Worm (Caenorhabditis elegans): ENCODE measurements around the gene R57.2.
A peak's percentile ranks its signal among the peaks of the same experiment; 100 is the strongest.

R57.2 gene

DNA sequence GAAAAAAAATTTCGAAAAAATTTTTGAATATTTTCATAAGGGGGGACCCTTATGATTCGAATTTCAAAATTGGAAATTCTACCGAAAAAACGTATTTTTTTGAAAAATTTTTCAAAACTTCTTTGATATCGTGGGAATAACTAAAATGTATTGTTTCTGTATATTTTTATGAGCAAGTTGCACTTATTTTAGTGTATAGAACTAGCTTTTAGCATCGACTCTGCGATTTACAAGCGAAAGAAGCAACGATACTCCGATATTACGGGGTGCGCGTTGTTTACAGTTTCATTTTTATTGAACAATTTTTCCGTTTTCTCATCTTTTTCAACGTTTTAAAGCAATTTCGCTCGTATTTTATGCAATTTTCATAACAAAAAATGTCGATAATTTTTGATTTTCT, 25.2 kb downstream of the R57.2 start, which contains the start of gene M02E1.3:
Gene M02E1.3 (plus strand): TSS at position 301 of the 400 bp plus-strand sequence.
- peak; percentile 54 for TF ChIP-seq T20F7.1 (GFP tag; optimal IDR thresholded peaks at IDR 0.05)

DNA sequence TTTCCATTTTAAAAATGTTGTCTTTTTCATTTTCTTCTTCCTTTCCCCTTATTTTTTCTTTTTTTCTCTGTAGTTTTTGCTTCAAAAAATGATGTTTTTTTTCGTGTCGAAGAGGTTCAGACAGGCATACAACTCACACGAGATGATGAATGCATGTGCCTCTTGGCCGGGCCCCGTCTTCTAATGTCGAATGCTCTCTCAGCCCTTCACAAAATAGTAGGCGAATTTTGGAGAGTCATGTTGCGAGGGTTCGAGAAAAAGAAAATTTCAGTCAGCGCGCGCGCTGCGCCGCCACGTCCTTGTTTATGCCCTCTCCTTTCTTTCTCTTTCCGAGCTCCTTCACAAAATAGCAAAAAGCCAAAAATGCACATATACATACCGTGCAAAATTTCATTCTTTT, 27.0 kb downstream of the R57.2 start:
- TF ChIP-seq unc-62 (GFP tag; optimal IDR thresholded peaks at IDR 0.05 in 1 of 2) (no peak), unc-62 (tag; optimal IDR thresholded peaks at IDR 0.05) (no peak), ztf-7 (tag; optimal IDR thresholded peaks at IDR 0.05) (no peak), egl-27 (tag; optimal IDR thresholded peaks at IDR 0.05) (no peak), ama-1 (optimal IDR thresholded peaks at IDR 0.05) (no peak), arid-1 (GFP tag; conservative IDR thresholded peaks at IDR 0.05) (no peak), egl-43 (GFP tag; IDR thresholded peaks at IDR 0.05) (peak; percentile 49; the same call in 1 of the 2 replicates), hmg-1.1 (GFP tag; IDR thresholded peaks at IDR 0.05) (peak; percentile 81), ztf-11 (tag; optimal IDR thresholded peaks at IDR 0.05) (no peak), nhr-11 (tag; optimal IDR thresholded peaks at IDR 0.05) (peak; percentile 76), attf-4 (tag; optimal IDR thresholded peaks at IDR 0.05) (no peak), lin-39 (tag; optimal IDR thresholded peaks at IDR 0.05) (no peak), zip-11 (GFP tag; IDR thresholded peaks at IDR 0.05) (no peak), dmd-6 (GFP tag; IDR thresholded peaks at IDR 0.05) (peak; percentile 32), hlh-30 (tag; optimal IDR thresholded peaks at IDR 0.05; ENCODE audit: insufficient read depth) (peak; percentile 95), mxl-3 (GFP tag; optimal IDR thresholded peaks at IDR 0.05) (no peak), ceh-32 (tag; optimal IDR thresholded peaks at IDR 0.05; ENCODE audit: poor library complexity) (no peak), T20F7.1 (GFP tag; optimal IDR thresholded peaks at IDR 0.05) (peak; percentile 35), saeg-2 (GFP tag; IDR thresholded peaks at IDR 0.05) (no peak), rbr-2 (tag; optimal IDR thresholded peaks at IDR 0.05) (peak; percentile 61), aha-1 (tag) (peak; percentile 84), fkh-10 (GFP tag; optimal IDR thresholded peaks at IDR 0.05) (peak; percentile 87), lin-1 (GFP tag; IDR thresholded peaks at IDR 0.05) (peak; percentile 28; the same call in 1 of the 2 replicates), ceh-44 (GFP tag; IDR thresholded peaks at IDR 0.05) (no peak), mep-1 (tag; optimal IDR thresholded peaks at IDR 0.05) (peak; percentile 79), unc-39 (tag; optimal IDR thresholded peaks at IDR 0.05) (no peak), lsy-2 (tag; optimal IDR thresholded peaks at IDR 0.05) (peak; percentile 35 to 77), F26F4.8 (GFP tag; conservative IDR thresholded peaks at IDR 0.05) (no peak), daf-16 (GFP tag; optimal IDR thresholded peaks at IDR 0.05) (peak in 1 of 2 experiments; percentile 17), daf-16 (tag; optimal IDR thresholded peaks at IDR 0.05) (peak; percentile 62), zfp-3 (GFP tag; conservative IDR thresholded peaks at IDR 0.05) (no peak), daf-8 (GFP tag; IDR thresholded peaks at IDR 0.05) (no peak), nhr-42 (GFP tag; IDR thresholded peaks at IDR 0.05) (no peak), lir-3 (tag; optimal IDR thresholded peaks at IDR 0.05) (no peak), hlh-11 (tag; optimal IDR thresholded peaks at IDR 0.05) (peak; percentile 68), nhr-25 (tag; optimal IDR thresholded peaks at IDR 0.05; ENCODE audit: borderline replicate concordance, insufficient read depth) (no peak), lin-38 (GFP tag; IDR thresholded peaks at IDR 0.05) (peak; percentile 39; the same call in 1 of the 2 replicates), cey-2 (tag; optimal IDR thresholded peaks at IDR 0.05; ENCODE audit: borderline replicate concordance, insufficient read depth) (no peak), nhr-237 (tag; optimal IDR thresholded peaks at IDR 0.05) (no peak), sdz-12 (GFP tag; optimal IDR thresholded peaks at IDR 0.05) (no peak), zip-2 (tag; optimal IDR thresholded peaks at IDR 0.05) (no peak), pha-4 (GFP tag; IDR thresholded peaks at IDR 0.05) (no peak), pha-4 (tag; optimal IDR thresholded peaks at IDR 0.05) (no peak), F37D6.2 (tag; optimal IDR thresholded peaks at IDR 0.05) (peak; percentile 9), nhr-111 (GFP tag; optimal IDR thresholded peaks at IDR 0.05) (no peak), fos-1 (tag; optimal IDR thresholded peaks at IDR 0.05) (no peak), Y105C5A.15 (GFP tag; IDR thresholded peaks at IDR 0.05) (no peak), nhr-28 (tag; optimal IDR thresholded peaks at IDR 0.05) (peak; percentile 6), ctbp-1 (GFP tag; IDR thresholded peaks at IDR 0.05) (no peak), Y75B8A.6 (GFP tag; IDR thresholded peaks at IDR 0.05) (no peak)
